Worm (Caenorhabditis elegans) whole organism, L3 larva: Measurements from ENCODE around the gene sdz-35.
"Not testable (repeated sequence)": the region's sequence is repeated elsewhere in the genome, so short reads cannot be mapped to it uniquely, and the experiment has no call there.

Experiments
- ZK546.5 ChIP-seq: sonication (generic microtip); optimal IDR thresholded peaks from 2 replicates; lab custom pipeline; 2017; ENCODE audit warnings: missing biosample characterization, missing genetic modification characterization
- aly-2 ChIP-seq: fragments of 150-350 bp; optimal IDR thresholded peaks from 2 replicates; lab custom pipeline; 2014; ENCODE audit warnings: missing biosample characterization, missing genetic modification characterization
- ceh-82 ChIP-seq: fragments of 150-350 bp; optimal IDR thresholded peaks from 2 replicates; lab custom pipeline; 2014; ENCODE audit warnings: missing biosample characterization, missing genetic modification characterization
- nhr-23 ChIP-seq: fragments of 150-350 bp; optimal IDR thresholded peaks from 2 replicates; lab custom pipeline; 2014; ENCODE audit warnings: missing biosample characterization, missing genetic modification reagents, missing genetic modification characterization
- nhr-237 ChIP-seq: fragments of 150-350 bp; optimal IDR thresholded peaks from 2 replicates; lab custom pipeline; 2014; ENCODE audit warnings: missing biosample characterization, missing genetic modification characterization
- nhr-28 ChIP-seq: fragments of 150-350 bp; optimal IDR thresholded peaks from 2 replicates; lab custom pipeline; 2014; ENCODE audit warnings: missing biosample characterization, missing genetic modification characterization
- pha-4 ChIP-seq: fragments of 150-350 bp; optimal IDR thresholded peaks from 2 replicates; lab custom pipeline; 2014; ENCODE audit warnings: missing biosample characterization, missing genetic modification reagents, missing genetic modification characterization
- sea-2 ChIP-seq: fragments of 150-350 bp; sonication (generic microtip); optimal IDR thresholded peaks from 4 replicates; lab custom pipeline; 2014; ENCODE audit warnings: missing biosample characterization, missing genetic modification reagents, missing genetic modification characterization
- ztf-4 ChIP-seq: fragments of 150-350 bp; optimal IDR thresholded peaks from 2 replicates; lab custom pipeline; 2014; ENCODE audit warnings: missing biosample characterization, missing genetic modification characterization

DNA sequence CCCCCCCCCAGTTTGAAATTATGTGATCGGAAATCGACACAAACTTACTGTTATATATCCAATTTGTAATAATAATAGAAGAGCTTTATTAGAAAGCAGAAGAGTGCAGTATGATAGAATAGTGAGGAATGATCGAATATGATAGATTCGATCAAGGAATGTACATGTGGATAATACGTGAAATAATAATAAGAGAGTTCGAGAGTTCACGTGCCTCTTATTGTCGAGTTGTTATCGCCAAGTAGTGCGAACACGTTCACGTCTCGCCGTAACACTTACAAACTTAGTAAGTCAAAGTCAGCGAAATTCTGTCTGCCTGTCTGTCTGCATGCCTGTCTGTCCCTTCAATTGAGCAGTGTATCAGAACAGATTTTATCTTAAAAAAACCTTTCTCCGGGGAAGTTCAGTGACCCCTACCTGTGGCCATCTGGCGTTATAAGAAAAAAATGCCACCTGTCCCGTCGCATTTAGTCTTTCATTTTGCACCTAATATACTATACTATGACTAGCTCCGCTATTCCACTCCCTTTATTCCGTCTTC is 25.2 kb downstream of the sdz-35 start, which contains the start of the genes Y27F2A.6 and Y27F2A.8:
- not testable (repeated sequence) for TF ChIP-seq aly-2 (tag; lab: Kevin White, UChicago); sea-2 (GFP tag; lab: Kevin White, UChicago); nhr-28 (tag; lab: Kevin White, UChicago); nhr-23 (tag; lab: Kevin White, UChicago); nhr-237 (tag; lab: Kevin White, UChicago); pha-4 (tag; lab: Kevin White, UChicago); ZK546.5 (tag; lab: Kevin White, UChicago); ceh-82; ztf-4 (tag; lab: Kevin White, UChicago)
